Worm (Caenorhabditis elegans) whole organism, young adult: Measurements from ENCODE around the gene Y47D7A.6.

ENCODE experiments used
- B0261.1 ChIP-seq: sonication (generic microtip); optimal IDR thresholded peaks from 2 replicates; lab custom pipeline; 2016; ENCODE audit warnings: mild to moderate bottlenecking, missing genetic modification characterization, moderate library complexity, missing compliant biosample characterization
- C06A6.2 ChIP-seq: fragments of 200-800 bp; sonication (Bioruptor generic); conservative IDR thresholded peaks from 2 replicates; pipeline ENCODE4 v1.3.6; 2022; ENCODE audit warnings: missing genetic modification characterization, missing compliant biosample characterization
- C17E4.6 ChIP-seq: fragments of 200-800 bp; sonication (Bioruptor generic); IDR thresholded peaks from 2 replicates; pipeline ENCODE4 v1.3.6; 2022; ENCODE audit warnings: missing genetic modification reagents, missing genetic modification characterization, missing compliant biosample characterization
- F22D6.2 ChIP-seq: sonication (generic microtip); optimal IDR thresholded peaks from 2 replicates; lab custom pipeline; 2016; ENCODE audit warnings: mild to moderate bottlenecking, missing genetic modification characterization, missing compliant biosample characterization
- F37B4.10 ChIP-seq: fragments of 200-800 bp; sonication (Bioruptor generic); IDR thresholded peaks from 2 replicates; pipeline ENCODE4 v1.3.6; 2022; ENCODE audit warnings: missing genetic modification characterization, missing compliant biosample characterization
- F57A8.1 ChIP-seq: fragments of 200-800 bp; sonication (Bioruptor generic); optimal IDR thresholded peaks from 2 replicates; lab custom pipeline; 2018; ENCODE audit warnings: mild to moderate bottlenecking, missing genetic modification characterization, moderate library complexity, missing compliant biosample characterization
- K12H6.12 ChIP-seq: fragments of 200-800 bp; sonication (Bioruptor generic); optimal IDR thresholded peaks from 2 replicates; lab custom pipeline; 2018; ENCODE audit warnings: mild to moderate bottlenecking, missing genetic modification characterization, missing compliant biosample characterization
- T07F8.4 ChIP-seq: sonication (generic microtip); optimal IDR thresholded peaks from 2 replicates; lab custom pipeline; 2016; ENCODE audit warnings: mild to moderate bottlenecking, missing genetic modification characterization, moderate library complexity, missing compliant biosample characterization
- Y95B8A.8 ChIP-seq: fragments of 200-800 bp; sonication (Bioruptor generic); IDR thresholded peaks from 2 replicates; pipeline ENCODE4 v1.3.6; 2022; ENCODE audit warnings: missing genetic modification reagents, missing genetic modification characterization, missing compliant biosample characterization
- atf-7 ChIP-seq: sonication (generic microtip); optimal IDR thresholded peaks from 2 replicates; lab custom pipeline; 2017; ENCODE audit warnings: mild to moderate bottlenecking, missing genetic modification characterization, missing compliant biosample characterization
- attf-6 ChIP-seq: fragments of 200-800 bp; sonication (Bioruptor generic); IDR thresholded peaks from 2 replicates; pipeline ENCODE4 v1.3.6; 2022; ENCODE audit warnings: missing genetic modification reagents, missing genetic modification characterization, missing compliant biosample characterization
- ceh-79 ChIP-seq: sonication (generic microtip); optimal IDR thresholded peaks from 2 replicates; lab custom pipeline; 2017; ENCODE audit warnings: mild to moderate bottlenecking, missing genetic modification characterization, missing compliant biosample characterization
- chd-7 ChIP-seq: sonication (generic microtip); optimal IDR thresholded peaks from 2 replicates; lab custom pipeline; 2016; ENCODE audit warnings: mild to moderate bottlenecking, missing genetic modification characterization, moderate library complexity, missing compliant biosample characterization
- die-1 ChIP-seq: sonication (generic microtip); optimal IDR thresholded peaks from 2 replicates; lab custom pipeline; 2016; ENCODE audit warnings: missing genotype, mild to moderate bottlenecking, missing genetic modification characterization, missing compliant biosample characterization
- dpff-1 ChIP-seq: sonication (generic microtip); optimal IDR thresholded peaks from 2 replicates; lab custom pipeline; 2017; ENCODE audit warnings: mild to moderate bottlenecking, missing genetic modification characterization, missing compliant biosample characterization
- ets-4 ChIP-seq: fragments of 200-800 bp; sonication (Bioruptor generic); optimal IDR thresholded peaks from 2 replicates; lab custom pipeline; 2018; ENCODE audit warnings: mild to moderate bottlenecking, missing genetic modification characterization, missing compliant biosample characterization
- fkh-3 ChIP-seq: sonication (generic microtip); optimal IDR thresholded peaks from 2 replicates; lab custom pipeline; 2016; ENCODE audit warnings: mild to moderate bottlenecking, missing genetic modification characterization, missing compliant biosample characterization
- him-1 ChIP-seq: sonication (generic microtip); optimal IDR thresholded peaks from 2 replicates; lab custom pipeline; 2016; ENCODE audit warnings: missing genotype, missing genetic modification reagents, missing genetic modification characterization, missing compliant biosample characterization
- hlh-12 ChIP-seq: sonication (generic microtip); optimal IDR thresholded peaks from 2 replicates; lab custom pipeline; 2016; ENCODE audit warnings: missing genetic modification characterization, missing compliant biosample characterization
- hlh-26 ChIP-seq: fragments of 200-800 bp; sonication (Bioruptor generic); conservative IDR thresholded peaks from 2 replicates; pipeline ENCODE4 v1.3.6; 2022; ENCODE audit warnings: missing genetic modification reagents, missing genetic modification characterization, missing compliant biosample characterization
- hmg-1.2 ChIP-seq: fragments of 200-800 bp; sonication (Bioruptor generic); IDR thresholded peaks from 2 replicates; pipeline ENCODE4 v1.3.6; 2022; ENCODE audit warnings: missing genetic modification reagents, missing genetic modification characterization, missing compliant biosample characterization
- lag-1 ChIP-seq: fragments of 200-800 bp; sonication (Bioruptor generic); IDR thresholded peaks from 2 replicates; pipeline ENCODE4 v1.3.6; 2022; ENCODE audit warnings: missing genetic modification reagents, missing genetic modification characterization, missing compliant biosample characterization
- let-607 ChIP-seq, 2 experiments: fragments of 200-800 bp in 1 of 2; sonication (Bioruptor generic) in 1 of 2; sonication (generic microtip) in 1 of 2; optimal IDR thresholded peaks; 2 replicates each; lab custom pipeline; 2016 to 2018; ENCODE audit warnings: mild to moderate bottlenecking in 2 of 2, missing compliant biosample characterization in 2 of 2, missing genetic modification characterization in 2 of 2, moderate library complexity in 2 of 2, missing genotype in 1 of 2
- lin-26 ChIP-seq: fragments of 200-800 bp; sonication (Bioruptor generic); IDR thresholded peaks from 2 replicates; pipeline ENCODE4 v1.3.6; 2022; ENCODE audit warnings: missing genetic modification reagents, missing genetic modification characterization, missing compliant biosample characterization
- lin-35 ChIP-seq, 3 experiments: fragments of 150-350 bp in 2 of 3; sonication (generic microtip) in 1 of 3; optimal IDR thresholded peaks; 2 replicates each; lab custom pipeline; 2014 to 2018; ENCODE audit warnings: missing biosample characterization in 3 of 3, missing genetic modification characterization in 3 of 3, missing genetic modification reagents in 3 of 3
- madf-10 ChIP-seq: sonication (generic microtip); optimal IDR thresholded peaks from 2 replicates; lab custom pipeline; 2016; ENCODE audit warnings: mild to moderate bottlenecking, missing genetic modification characterization, missing compliant biosample characterization
- mes-4 ChIP-seq: sonication (generic microtip); optimal IDR thresholded peaks from 2 replicates; lab custom pipeline; 2016; ENCODE audit warnings: missing genotype, missing genetic modification characterization, missing compliant biosample characterization
- mxl-1 ChIP-seq: sonication (generic microtip); optimal IDR thresholded peaks from 2 replicates; lab custom pipeline; 2016; ENCODE audit warnings: missing genetic modification characterization, missing compliant biosample characterization
- nfya-1 ChIP-seq: sonication (generic microtip); optimal IDR thresholded peaks from 2 replicates; lab custom pipeline; 2017; ENCODE audit warnings: antibody characterized with exemption, missing compliant biosample characterization, missing genetic modification characterization, borderline replicate concordance; ENCODE audit not compliant: insufficient read depth
- nhr-179 ChIP-seq: sonication (generic microtip); optimal IDR thresholded peaks from 2 replicates; lab custom pipeline; 2016; ENCODE audit warnings: mild to moderate bottlenecking, missing genetic modification characterization, missing compliant biosample characterization
- nhr-90 ChIP-seq: sonication (generic microtip); optimal IDR thresholded peaks from 2 replicates; lab custom pipeline; 2016; ENCODE audit warnings: missing genotype, mild to moderate bottlenecking, missing genetic modification characterization, missing compliant biosample characterization
- pha-4 ChIP-seq: fragments of 150-350 bp; sonication (generic microtip); optimal IDR thresholded peaks from 2 replicates; lab custom pipeline; 2014; ENCODE audit warnings: missing biosample characterization, missing genetic modification reagents, missing genetic modification characterization
- rpc-1 ChIP-seq, 2 experiments: fragments of 150-350 bp in 1 of 2; sonication (generic microtip) in 1 of 2; optimal IDR thresholded peaks; 2 replicates each; lab custom pipeline; 2014 to 2018; ENCODE audit warnings: missing biosample characterization in 1 of 2, missing genetic modification characterization in 1 of 2, missing genetic modification reagents in 1 of 2, missing genotype in 1 of 2
- snpc-3.4 ChIP-seq: sonication (generic microtip); optimal IDR thresholded peaks from 2 replicates; lab custom pipeline; 2017; ENCODE audit warnings: missing genetic modification characterization, mild to moderate bottlenecking, missing compliant biosample characterization, antibody characterized with exemption, moderate library complexity, missing genotype, missing genetic modification reagents
- snpc-4 ChIP-seq, 5 experiments: fragments of 150-350 bp in 1 of 5; sonication (generic microtip) in 4 of 5; optimal IDR thresholded peaks; 2 replicates each; lab custom pipeline; 2014 to 2018; ENCODE audit warnings: missing genetic modification characterization in 5 of 5, missing biosample characterization in 3 of 5, antibody characterized with exemption in 2 of 5, mild to moderate bottlenecking in 2 of 5, missing compliant biosample characterization in 2 of 5, missing genotype in 2 of 5, moderate library complexity in 2 of 5, missing genetic modification reagents in 1 of 5
- zfh-2 ChIP-seq: fragments of 200-800 bp; sonication (Bioruptor generic); conservative IDR thresholded peaks from 2 replicates; pipeline ENCODE4 v1.3.6; 2022; ENCODE audit warnings: missing genetic modification reagents, missing genetic modification characterization, missing compliant biosample characterization
- ztf-22 ChIP-seq: fragments of 200-800 bp; sonication (Bioruptor generic); optimal IDR thresholded peaks from 2 replicates; lab custom pipeline; 2018; ENCODE audit warnings: mild to moderate bottlenecking, missing genetic modification characterization, moderate library complexity, missing compliant biosample characterization

The Y47D7A.6 gene

ce11 chrV:4401865-4402264 lies 16.2 kb downstream of the Y47D7A.6 start, which contains the start of gene F13A2.5:
TSS of gene F13A2.5 (minus strand) at chrV:4401965.
- TF ChIP-seq F22D6.2 (tag; lab: Kevin White, UChicago), result no peak
- TF ChIP-seq madf-10, result no peak
- no peak for TF ChIP-seq hlh-12 (tag; lab: Kevin White, UChicago)
- no peak for TF ChIP-seq nhr-179 (tag; lab: Kevin White, UChicago)
- no peak for TF ChIP-seq C17E4.6 (GFP tag; lab: Robert Waterston, UW)
- TF ChIP-seq attf-6 (GFP tag; lab: Robert Waterston, UW), result no peak
- no peak for TF ChIP-seq pha-4 (tag; lab: Kevin White, UChicago)
- TF ChIP-seq lin-35 (GFP tag; optimal IDR thresholded peaks at IDR 0.05; lab: Kevin White, UChicago), result no peak
- TF ChIP-seq F57A8.1 (GFP tag; lab: Kevin White, UChicago), result no peak
- TF ChIP-seq lag-1 (GFP tag; lab: Robert Waterston, UW), result no peak
- no peak for TF ChIP-seq ceh-79 (tag; lab: Kevin White, UChicago)
- no peak for TF ChIP-seq chd-7 (tag; lab: Kevin White, UChicago)
- no peak for TF ChIP-seq fkh-3 (tag; lab: Kevin White, UChicago)
- TF ChIP-seq dpff-1 (tag; lab: Kevin White, UChicago), result no peak
- TF ChIP-seq rpc-1 (optimal IDR thresholded peaks at IDR 0.05; lab: Kevin White, UChicago), result no peak
- TF ChIP-seq rpc-1 (tag; optimal IDR thresholded peaks at IDR 0.05; lab: Kevin White, UChicago), result no peak
- TF ChIP-seq, all 124 proteins: peak for 0

DNA sequence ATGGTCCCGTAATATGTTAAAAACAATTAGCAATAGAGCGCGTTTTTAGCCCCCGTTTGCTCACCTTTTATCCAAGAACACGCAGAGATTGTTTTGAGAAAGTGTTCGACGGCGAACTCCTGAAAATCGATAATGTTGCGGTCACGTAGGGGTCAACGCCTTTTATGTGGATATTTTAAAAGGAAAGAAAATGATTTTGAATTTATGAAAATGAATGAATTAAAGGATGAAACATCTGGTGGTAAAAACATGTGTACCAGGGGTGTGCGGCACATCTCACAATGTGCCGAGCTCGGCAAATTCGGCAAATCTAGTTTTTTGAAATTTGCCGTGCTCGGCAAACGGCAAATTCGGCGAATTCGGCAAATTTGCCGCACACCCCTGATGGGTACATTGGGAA lies 17.9 kb downstream of the Y47D7A.6 start, which contains the start of gene F13A2.4:
Gene F13A2.4 (minus strand): TSS at position 101 of the 400 bp plus-strand sequence.
- TF ChIP-seq atf-7 (tag; lab: Kevin White, UChicago), result no peak
- TF ChIP-seq K12H6.12 (tag; lab: Kevin White, UChicago), result no peak
- TF ChIP-seq ceh-79 (tag; lab: Kevin White, UChicago), result no peak
- no peak for TF ChIP-seq let-607 (tag; optimal IDR thresholded peaks at IDR 0.05; lab: Kevin White, UChicago)

ce11 chrV:4398884-4399283 lies 19.1 kb downstream of the Y47D7A.6 start:
- peak; percentile 65 for TF ChIP-seq zfh-2
- TF ChIP-seq T07F8.4, result no peak

DNA sequence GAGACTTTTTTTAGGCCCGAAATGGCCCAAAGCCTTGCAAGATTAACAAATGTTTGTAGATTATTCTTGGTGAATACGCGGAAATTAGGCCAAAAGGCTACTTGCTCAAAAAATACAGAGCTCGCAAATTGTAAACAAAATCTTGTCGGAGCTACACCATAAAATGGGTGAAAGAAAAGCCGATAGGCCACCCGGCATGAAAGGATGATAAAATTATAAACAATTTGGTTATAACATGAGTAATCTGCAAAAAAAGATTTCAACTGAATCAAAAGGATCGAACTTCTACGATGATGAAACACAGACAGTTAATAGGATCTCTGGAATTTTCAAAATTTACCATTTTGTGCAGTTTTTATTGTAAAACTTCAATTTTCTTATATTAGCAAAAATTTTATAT lies 19.9 kb downstream of the Y47D7A.6 start:
- TF ChIP-seq F37B4.10 (GFP tag; lab: Robert Waterston, UW), result no peak
- TF ChIP-seq ceh-79 (tag; lab: Kevin White, UChicago), result no peak
- TF ChIP-seq him-1 (tag; lab: Kevin White, UChicago), result no peak

DNA sequence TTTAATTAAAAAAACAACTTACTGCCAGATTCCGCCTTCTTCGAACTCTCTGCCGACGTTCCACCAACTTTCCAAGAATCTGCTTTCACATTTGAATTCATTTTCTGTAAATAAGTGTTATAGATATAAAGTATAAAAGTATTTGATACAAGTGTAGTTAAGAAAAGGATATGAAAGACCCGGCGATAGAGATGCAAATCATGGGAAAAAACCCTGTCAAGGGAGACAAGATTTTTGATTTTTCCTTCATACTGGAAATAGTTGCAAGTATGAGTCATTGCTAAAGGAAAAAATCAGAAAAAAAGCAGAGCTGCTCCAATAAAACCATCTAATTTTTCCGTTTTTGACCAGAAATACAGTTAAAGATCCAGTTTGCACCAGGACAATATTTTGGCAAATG lies 21.8 kb downstream of the Y47D7A.6 start, which contains the start of gene F13A2.3:
Gene F13A2.3 (minus strand): TSS at position 101 of the 400 bp plus-strand sequence.
- TF ChIP-seq hmg-1.2 (GFP tag; lab: Robert Waterston, UW), result no peak
- TF ChIP-seq nhr-90 (tag; lab: Kevin White, UChicago), result no peak
- TF ChIP-seq mes-4 (tag; lab: Kevin White, UChicago), result no peak
- no peak for TF ChIP-seq Y95B8A.8 (GFP tag; lab: Robert Waterston, UW)
- no peak for TF ChIP-seq ztf-22
- TF ChIP-seq nfya-1 (tag; lab: Kevin White, UChicago), result no peak
- TF ChIP-seq snpc-4 (GFP tag; optimal IDR thresholded peaks at IDR 0.05; lab: Kevin White, UChicago), result no peak
- no peak for TF ChIP-seq snpc-4 (tag; optimal IDR thresholded peaks at IDR 0.05; lab: Kevin White, UChicago)
- no peak for TF ChIP-seq lin-26 (GFP tag; lab: Robert Waterston, UW)
- TF ChIP-seq ets-4 (GFP tag; lab: Kevin White, UChicago), result no peak
- TF ChIP-seq B0261.1 (tag; lab: Kevin White, UChicago), result no peak
- no peak for TF ChIP-seq hlh-26
- TF ChIP-seq C06A6.2 (GFP tag; lab: Robert Waterston, UW), result no peak
- TF ChIP-seq snpc-3.4 (tag; lab: Kevin White, UChicago), result no peak
- TF ChIP-seq mxl-1 (tag; lab: Kevin White, UChicago), result no peak
- TF ChIP-seq die-1, result no peak
